Worm (Caenorhabditis elegans) whole organism, L4/young adult: ENCODE results near the gene cutl-17.

Experiments used
- W03F9.2 ChIP-seq: fragments of 150-350 bp; optimal IDR thresholded peaks from 2 replicates; lab custom pipeline; 2014; ENCODE audit warnings: missing biosample characterization, missing genetic modification characterization
- dao-5 ChIP-seq: sonication (generic microtip); optimal IDR thresholded peaks from 2 replicates; lab custom pipeline; 2016; ENCODE audit warnings: missing genotype, missing genetic modification characterization, moderate library complexity, missing compliant biosample characterization

DNA sequence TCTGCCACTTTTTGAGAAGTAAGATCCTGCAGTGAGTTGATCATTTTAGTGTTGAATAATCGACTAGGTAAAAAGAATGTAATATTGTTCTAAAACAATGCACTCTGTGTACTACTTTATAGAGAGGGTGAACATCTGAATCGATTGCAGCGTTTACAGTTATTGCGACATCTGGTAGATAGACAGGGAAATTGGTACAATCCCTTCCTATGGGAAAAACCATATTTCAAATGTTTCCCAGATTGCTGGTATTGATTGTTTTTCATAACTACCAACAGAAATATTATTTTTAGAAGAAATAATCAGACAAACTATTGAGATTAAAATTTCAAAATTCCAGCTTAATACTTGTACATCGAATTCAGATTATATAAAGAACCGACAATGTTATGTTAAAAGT is 27.7 kb upstream of the cutl-17 start, which contains the start of gene gadr-2:
- TF ChIP-seq dao-5 (no peak), W03F9.2 (tag; lab: Kevin White, UChicago) (no peak)
